Fruit fly (Drosophila melanogaster): ENCODE results near the gene Sry-delta.

DNA sequence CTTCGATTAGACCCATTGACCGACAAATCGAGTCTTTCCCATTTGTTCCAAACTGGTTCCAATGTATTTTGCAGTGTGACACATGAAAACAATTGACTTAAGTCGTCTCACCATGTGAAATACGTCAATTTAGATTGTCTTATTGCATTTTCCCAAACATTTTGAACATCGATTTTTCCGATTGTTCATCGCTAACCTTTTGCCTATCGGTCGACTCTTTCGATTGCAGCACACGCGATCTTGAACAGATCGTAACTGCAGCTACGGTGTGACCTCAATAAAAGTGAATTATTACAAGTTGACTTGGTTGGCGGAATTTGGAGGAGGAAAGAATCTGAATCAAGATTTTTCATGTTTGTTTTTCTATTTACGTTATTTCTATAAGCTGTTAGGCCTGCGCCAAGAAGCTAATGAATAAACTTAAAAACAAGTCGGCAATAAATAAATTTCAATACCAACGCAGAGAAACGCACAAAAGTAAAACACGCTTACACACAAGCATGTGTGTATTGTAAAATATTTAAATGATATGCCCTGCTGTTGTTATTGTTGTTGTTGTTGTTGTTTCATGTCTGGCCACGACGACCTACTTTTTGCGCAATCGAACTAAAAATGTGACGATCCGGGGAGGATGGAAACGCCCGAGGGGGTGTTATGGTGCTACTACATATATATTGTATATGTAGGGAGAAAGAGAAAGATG is 17.5 kb downstream of the Sry-delta start:
- no peak for TF ChIP-seq gl (tag; optimal IDR thresholded peaks at IDR 0.05)
- no peak for TF ChIP-seq Pif1A (GFP tag; optimal IDR thresholded peaks at IDR 0.05)
- no peak for TF ChIP-seq CG13204 (GFP tag; optimal IDR thresholded peaks at IDR 0.05)
- no peak for TF ChIP-seq EcR (GFP tag; optimal IDR thresholded peaks at IDR 0.05)
- TF ChIP-seq CG9948 (tag; optimal IDR thresholded peaks at IDR 0.05): no peak
- TF ChIP-seq CG17806 (tag; optimal IDR thresholded peaks at IDR 0.05): no peak

All from whole organism, pupa.